Worm (Caenorhabditis elegans): ENCODE data around the gene C05G5.3.

ce11 chrX:14736220-14736619, 15.6 kb downstream of the C05G5.3 start:
- TF ChIP-seq sdz-38 (tag; optimal IDR thresholded peaks at IDR 0.05), result no peak
- TF ChIP-seq lin-40 (tag; optimal IDR thresholded peaks at IDR 0.05), result no peak
- no peak for TF ChIP-seq hrde-1 (tag; optimal IDR thresholded peaks at IDR 0.05; ENCODE audit: borderline replicate concordance)
- TF ChIP-seq ztf-6 (GFP tag; IDR thresholded peaks at IDR 0.05), result no peak
- no peak for TF ChIP-seq sea-2 (GFP tag; IDR thresholded peaks at IDR 0.05)
- TF ChIP-seq mxl-1 (tag; optimal IDR thresholded peaks at IDR 0.05), result no peak
- no peak for TF ChIP-seq unc-62 (GFP tag; optimal IDR thresholded peaks at IDR 0.05)
- no peak for TF ChIP-seq atf-7 (tag; optimal IDR thresholded peaks at IDR 0.05)
- TF ChIP-seq lir-1 (GFP tag; conservative IDR thresholded peaks at IDR 0.05), result no peak
- TF ChIP-seq attf-6 (GFP tag; IDR thresholded peaks at IDR 0.05), result no peak
- TF ChIP-seq snpc-3.4 (tag; optimal IDR thresholded peaks at IDR 0.05), result no peak
